Fruit fly (Drosophila melanogaster) whole organism, embryonic: ENCODE results near the gene CG15483.
A peak's percentile ranks its signal among the peaks of the same experiment; 100 is the strongest.

Source experiments
- Adf1 ChIP-seq: fragments of 200-800 bp; sonication (Bioruptor generic); IDR thresholded peaks from 2 replicates; pipeline ENCODE4 v1.3.6; 2022; ENCODE audit warnings: missing biosample characterization, missing genetic modification characterization
- Aef1 ChIP-seq: fragments of 200-800 bp; sonication (Bioruptor generic); IDR thresholded peaks from 3 replicates; pipeline ENCODE4 v1.3.6; 2022; ENCODE audit warnings: missing biosample characterization, missing genetic modification characterization
- Atf-2 ChIP-seq: fragments of 200-800 bp; sonication (Bioruptor generic); optimal IDR thresholded peaks from 2 replicates; lab custom pipeline; 2016; ENCODE audit warnings: missing biosample characterization, missing genetic modification characterization
- BtbVII ChIP-seq: fragments of 200-800 bp; sonication (Bioruptor generic); optimal IDR thresholded peaks from 3 replicates; lab custom pipeline; 2017; ENCODE audit warnings: missing biosample characterization, mild to moderate bottlenecking, missing genetic modification characterization
- CG1024 ChIP-seq: fragments of 200-800 bp; sonication (Bioruptor generic); IDR thresholded peaks from 2 replicates; pipeline ENCODE4 v1.3.6; 2022; ENCODE audit warnings: missing biosample characterization, missing genetic modification characterization
- CG10366 ChIP-seq: fragments of 200-800 bp; sonication (Bioruptor generic); IDR thresholded peaks from 2 replicates; pipeline ENCODE4 v1.3.6; 2022; ENCODE audit warnings: missing biosample characterization, missing genetic modification characterization
- CG10462 ChIP-seq: fragments of 200-800 bp; sonication (Bioruptor generic); optimal IDR thresholded peaks from 2 replicates; lab custom pipeline; 2016; ENCODE audit warnings: missing biosample characterization, missing genetic modification characterization
- CG10543 ChIP-seq: fragments of 200-800 bp; sonication (Bioruptor generic); optimal IDR thresholded peaks from 3 replicates; lab custom pipeline; 2017; ENCODE audit warnings: missing biosample characterization, mild to moderate bottlenecking, missing genetic modification characterization, moderate library complexity
- CG10565 ChIP-seq: fragments of 200-800 bp; sonication (Bioruptor generic); optimal IDR thresholded peaks from 3 replicates; lab custom pipeline; 2016; ENCODE audit warnings: missing biosample characterization, mild to moderate bottlenecking, missing genetic modification characterization
- CG11247 ChIP-seq: fragments of 200-800 bp; sonication (Bioruptor generic); IDR thresholded peaks from 2 replicates; pipeline ENCODE4 v1.3.6; 2022; ENCODE audit warnings: missing biosample characterization, missing genetic modification characterization
- CG11723 ChIP-seq: fragments of 200-800 bp; sonication (Bioruptor generic); optimal IDR thresholded peaks from 2 replicates; lab custom pipeline; 2017; ENCODE audit warnings: missing biosample characterization, mild to moderate bottlenecking, missing genetic modification characterization
- CG12219 ChIP-seq: fragments of 200-800 bp; sonication (Bioruptor generic); optimal IDR thresholded peaks from 3 replicates; lab custom pipeline; 2018; ENCODE audit warnings: missing biosample characterization, mild to moderate bottlenecking, missing genetic modification characterization
- CG14050 ChIP-seq: fragments of 200-800 bp; sonication (Bioruptor generic); IDR thresholded peaks from 3 replicates; pipeline ENCODE4 v1.3.6; 2022; ENCODE audit warnings: missing biosample characterization, missing genetic modification characterization
- CG15479 ChIP-seq: fragments of 200-800 bp; sonication (Bioruptor generic); optimal IDR thresholded peaks from 3 replicates; lab custom pipeline; 2019; ENCODE audit warnings: missing biosample characterization, mild to moderate bottlenecking, missing genetic modification characterization, moderate library complexity
- CG1603 ChIP-seq: fragments of 200-800 bp; sonication (Bioruptor generic); optimal IDR thresholded peaks from 2 replicates; lab custom pipeline; 2019; ENCODE audit warnings: missing biosample characterization, mild to moderate bottlenecking, missing genetic modification characterization, moderate library complexity
- CG17359 ChIP-seq: fragments of 200-800 bp; sonication (Bioruptor generic); optimal IDR thresholded peaks from 3 replicates; lab custom pipeline; 2018; ENCODE audit warnings: missing biosample characterization, mild to moderate bottlenecking, missing genetic modification characterization, moderate library complexity
- CG18011 ChIP-seq: fragments of 200-800 bp; sonication (Bioruptor generic); optimal IDR thresholded peaks from 2 replicates; lab custom pipeline; 2017; ENCODE audit warnings: missing biosample characterization, missing genetic modification characterization, mild to moderate bottlenecking, moderate library complexity, missing genotype
- CG31365 ChIP-seq: fragments of 200-800 bp; sonication (Bioruptor generic); optimal IDR thresholded peaks from 2 replicates; lab custom pipeline; 2018; ENCODE audit warnings: missing biosample characterization, mild to moderate bottlenecking, missing genetic modification characterization
- CG31441 ChIP-seq: fragments of 200-800 bp; sonication (Bioruptor generic); IDR thresholded peaks from 2 replicates; pipeline ENCODE4 v1.3.6; 2022; ENCODE audit warnings: missing biosample characterization, missing genetic modification characterization
- CG3281 ChIP-seq: fragments of 200-800 bp; sonication (Bioruptor generic); optimal IDR thresholded peaks from 3 replicates; lab custom pipeline; 2017; ENCODE audit warnings: missing biosample characterization, mild to moderate bottlenecking, missing genetic modification characterization
- CG33557 ChIP-seq: fragments of 200-800 bp; sonication (Bioruptor generic); optimal IDR thresholded peaks from 2 replicates; lab custom pipeline; 2019; ENCODE audit warnings: missing biosample characterization, mild to moderate bottlenecking, missing genetic modification characterization, moderate library complexity
- CG34224 ChIP-seq: fragments of 200-800 bp; sonication (Bioruptor generic); IDR thresholded peaks from 3 replicates; pipeline ENCODE4 v1.3.6; 2022; ENCODE audit warnings: missing biosample characterization, missing genetic modification characterization; ENCODE audit not compliant: partially characterized antibody
- CG4730 ChIP-seq: fragments of 200-800 bp; sonication (Bioruptor generic); IDR thresholded peaks from 2 replicates; pipeline ENCODE4 v1.3.6; 2022; ENCODE audit warnings: missing biosample characterization, missing genetic modification characterization
- CG6813 ChIP-seq: fragments of 200-800 bp; sonication (Bioruptor generic); optimal IDR thresholded peaks from 2 replicates; lab custom pipeline; 2017; ENCODE audit warnings: missing biosample characterization, missing genetic modification characterization, mild to moderate bottlenecking, moderate library complexity, missing genetic modification reagents
- D19B ChIP-seq: fragments of 200-800 bp; sonication (Bioruptor generic); optimal IDR thresholded peaks from 2 replicates; lab custom pipeline; 2017; ENCODE audit warnings: missing biosample characterization, mild to moderate bottlenecking, missing genetic modification characterization
- Fer2 ChIP-seq: fragments of 200-800 bp; sonication (Bioruptor generic); optimal IDR thresholded peaks from 2 replicates; lab custom pipeline; 2018; ENCODE audit warnings: missing biosample characterization, mild to moderate bottlenecking, missing genetic modification characterization, moderate library complexity
- HmgD ChIP-seq: fragments of 200-800 bp; sonication (Bioruptor generic); optimal IDR thresholded peaks from 3 replicates; lab custom pipeline; 2016; ENCODE audit warnings: missing biosample characterization, missing genetic modification characterization
- Mes4 ChIP-seq: fragments of 200-800 bp; sonication (Bioruptor generic); optimal IDR thresholded peaks from 2 replicates; lab custom pipeline; 2016; ENCODE audit warnings: missing biosample characterization, missing genetic modification characterization
- PHDP ChIP-seq: fragments of 200-800 bp; sonication (Bioruptor generic); optimal IDR thresholded peaks from 3 replicates; lab custom pipeline; 2018; ENCODE audit warnings: missing biosample characterization, mild to moderate bottlenecking, missing genetic modification characterization, moderate library complexity
- Pdp1 ChIP-seq, 2 experiments: fragments of 200-800 bp; sonication (Bioruptor generic); optimal IDR thresholded peaks; 3 replicates each; lab custom pipeline; 2016; ENCODE audit warnings: missing biosample characterization in 2 of 2, missing genetic modification characterization in 2 of 2, mild to moderate bottlenecking in 1 of 2, moderate library complexity in 1 of 2
- Side ChIP-seq: fragments of 200-800 bp; sonication (Bioruptor generic); optimal IDR thresholded peaks from 2 replicates; lab custom pipeline; 2016; ENCODE audit warnings: missing biosample characterization, missing genetic modification characterization
- Sin3A ChIP-seq: fragments of >200 bp; optimal IDR thresholded peaks from 2 replicates; lab custom pipeline; 2018
- Six4 ChIP-seq: fragments of 200-800 bp; sonication (Bioruptor generic); optimal IDR thresholded peaks from 2 replicates; lab custom pipeline; 2016; ENCODE audit warnings: missing biosample characterization, missing genetic modification characterization
- YL-1 ChIP-seq: fragments of 200-800 bp; sonication (Bioruptor generic); optimal IDR thresholded peaks from 3 replicates; lab custom pipeline; 2017; ENCODE audit warnings: missing biosample characterization, mild to moderate bottlenecking, missing genetic modification characterization
- crc ChIP-seq: fragments of 200-800 bp; sonication (Bioruptor generic); optimal IDR thresholded peaks from 2 replicates; lab custom pipeline; 2016; ENCODE audit warnings: missing biosample characterization, missing genetic modification characterization
- fd102C ChIP-seq: fragments of 200-800 bp; sonication (Bioruptor generic); optimal IDR thresholded peaks from 2 replicates; lab custom pipeline; 2018; ENCODE audit warnings: missing biosample characterization, mild to moderate bottlenecking, missing genetic modification characterization, moderate library complexity
- grau ChIP-seq: fragments of 200-800 bp; optimal IDR thresholded peaks from 3 replicates; lab custom pipeline; 2019; ENCODE audit warnings: missing biosample characterization, mild to moderate bottlenecking, missing genetic modification characterization, moderate library complexity
- gt ChIP-seq: fragments of 200-800 bp; sonication (Bioruptor generic); IDR thresholded peaks from 2 replicates; pipeline ENCODE4 v1.3.6; 2022; ENCODE audit warnings: missing biosample characterization, missing genetic modification characterization
- hkb ChIP-seq, 2 experiments: fragments of 200-800 bp in 1 of 2; fragments of >200 bp in 1 of 2; sonication (Bioruptor generic) in 1 of 2; IDR thresholded peaks in 1 of 2; optimal IDR thresholded peaks in 1 of 2; 2 replicates each; pipeline versions ENCODE4 v1.3.6 to Lab custom; 2017 to 2022; ENCODE audit warnings: missing biosample characterization in 1 of 2, missing genetic modification characterization in 1 of 2
- jigr1 ChIP-seq: fragments of 200-800 bp; sonication (Bioruptor generic); IDR thresholded peaks from 3 replicates; pipeline ENCODE4 v1.3.6; 2022; ENCODE audit warnings: missing biosample characterization, missing genetic modification characterization
- lbe ChIP-seq: fragments of 200-800 bp; sonication (Bioruptor generic); optimal IDR thresholded peaks from 2 replicates; lab custom pipeline; 2016; ENCODE audit warnings: missing biosample characterization, mild to moderate bottlenecking, missing genetic modification characterization
- lilli ChIP-seq: fragments of 200-800 bp; sonication (Bioruptor generic); optimal IDR thresholded peaks from 3 replicates; lab custom pipeline; 2016; ENCODE audit warnings: missing biosample characterization, missing genetic modification characterization
- lmd ChIP-seq: fragments of 200-800 bp; sonication (Bioruptor generic); IDR thresholded peaks from 2 replicates; pipeline ENCODE4 v1.3.6; 2022; ENCODE audit warnings: missing biosample characterization, missing genetic modification characterization
- rib ChIP-seq: fragments of 200-800 bp; sonication (Bioruptor generic); IDR thresholded peaks from 2 replicates; pipeline ENCODE4 v1.3.6; 2022; ENCODE audit warnings: missing biosample characterization, missing genetic modification characterization
- scrt ChIP-seq: fragments of 200-800 bp; sonication (Bioruptor generic); optimal IDR thresholded peaks from 2 replicates; lab custom pipeline; 2018; ENCODE audit warnings: missing biosample characterization, mild to moderate bottlenecking, missing genetic modification characterization, moderate library complexity
- sim ChIP-seq: fragments of 200-800 bp; sonication (Bioruptor generic); IDR thresholded peaks from 2 replicates; pipeline ENCODE4 v1.3.6; 2022; ENCODE audit warnings: missing biosample characterization, missing genetic modification characterization
- sqz ChIP-seq: fragments of 200-800 bp; sonication (Bioruptor generic); optimal IDR thresholded peaks from 3 replicates; lab custom pipeline; 2018; ENCODE audit warnings: missing biosample characterization, mild to moderate bottlenecking, missing genetic modification characterization
- zfh2 ChIP-seq: fragments of 200-800 bp; sonication (Bioruptor generic); optimal IDR thresholded peaks from 2 replicates; lab custom pipeline; 2016; ENCODE audit warnings: missing biosample characterization, missing genetic modification characterization

CG15483 gene

DNA sequence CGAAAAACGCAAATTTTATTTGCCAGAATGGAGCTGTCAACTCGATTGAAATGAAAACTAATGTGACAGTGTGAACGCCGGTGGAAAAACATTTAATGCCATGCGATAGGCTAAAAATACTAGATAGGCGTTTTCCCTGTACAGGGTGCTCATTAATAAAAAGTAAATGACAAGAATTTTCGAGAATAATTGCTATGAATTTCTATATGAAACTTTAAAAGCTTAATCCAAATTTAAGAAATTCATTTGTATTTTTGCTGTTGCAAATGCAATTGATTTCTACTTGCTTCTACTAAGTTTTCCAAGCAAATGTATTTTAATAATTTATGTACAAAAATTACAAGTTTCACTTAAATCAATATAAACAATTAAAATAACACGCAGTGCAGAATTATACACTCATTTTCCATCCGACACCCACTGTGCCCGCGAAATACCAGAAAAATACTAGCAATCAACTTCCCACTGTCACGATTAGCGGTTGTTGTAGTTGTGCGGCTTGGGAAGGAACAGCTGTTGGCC is 39.8 kb downstream of the CG15483 start, which contains the start of gene Pih1D1 (continued):
- TF ChIP-seq CG15479 (GFP tag; lab: Kevin White, UChicago) (peak; percentile 7), CG17359 (tag; lab: Kevin White, UChicago) (peak; percentile 93), CG10366 (peak; percentile 97), Mes4 (peak; percentile 85), CG18011 (GFP tag; lab: Kevin White, UChicago) (peak; percentile 85), CG11723 (GFP tag; lab: Kevin White, UChicago) (peak; percentile 87), CG4730 (GFP tag; lab: Robert Waterston, UW) (peak; percentile 93), lmd (peak; percentile 97), CG12219 (GFP tag; lab: Kevin White, UChicago) (peak; percentile 83), rib (GFP tag; lab: Robert Waterston, UW) (peak; percentile 92), HmgD (peak; percentile 79), grau (tag; lab: Kevin White, UChicago) (peak; percentile 95), fd102C (GFP tag; lab: Kevin White, UChicago) (peak; percentile 46), CG10565 (peak; percentile 81), CG34224 (GFP tag; lab: Robert Waterston, UW) (no peak), CG1603 (peak; percentile 74), gt (peak; percentile 86), D19B (peak; percentile 90), CG1024 (GFP tag; lab: Robert Waterston, UW) (peak; percentile 82), CG31365 (peak; percentile 52), Pdp1 (GFP tag; optimal IDR thresholded peaks at IDR 0.05; lab: Kevin White, UChicago) (peak; percentile 88 to 95), jigr1 (GFP tag; lab: Robert Waterston, UW) (peak; percentile 90), Adf1 (GFP tag; lab: Robert Waterston, UW) (peak; percentile 73), Fer2 (tag; lab: Kevin White, UChicago) (peak; percentile 93), CG31441 (GFP tag; lab: Robert Waterston, UW) (no peak; the same call in 1 of the 2 replicates), sim (peak; percentile 89), CG11247 (peak; percentile 91), hkb (optimal IDR thresholded peaks at IDR 0.05; lab: Kevin White, UChicago) (no peak), hkb (GFP tag; IDR thresholded peaks at IDR 0.05; lab: Robert Waterston, UW) (peak; percentile 95), Atf-2 (GFP tag; lab: Kevin White, UChicago) (peak; percentile 92), CG14050 (GFP tag; lab: Robert Waterston, UW) (peak; percentile 92), sqz (GFP tag; lab: Kevin White, UChicago) (peak; percentile 83)

DNA sequence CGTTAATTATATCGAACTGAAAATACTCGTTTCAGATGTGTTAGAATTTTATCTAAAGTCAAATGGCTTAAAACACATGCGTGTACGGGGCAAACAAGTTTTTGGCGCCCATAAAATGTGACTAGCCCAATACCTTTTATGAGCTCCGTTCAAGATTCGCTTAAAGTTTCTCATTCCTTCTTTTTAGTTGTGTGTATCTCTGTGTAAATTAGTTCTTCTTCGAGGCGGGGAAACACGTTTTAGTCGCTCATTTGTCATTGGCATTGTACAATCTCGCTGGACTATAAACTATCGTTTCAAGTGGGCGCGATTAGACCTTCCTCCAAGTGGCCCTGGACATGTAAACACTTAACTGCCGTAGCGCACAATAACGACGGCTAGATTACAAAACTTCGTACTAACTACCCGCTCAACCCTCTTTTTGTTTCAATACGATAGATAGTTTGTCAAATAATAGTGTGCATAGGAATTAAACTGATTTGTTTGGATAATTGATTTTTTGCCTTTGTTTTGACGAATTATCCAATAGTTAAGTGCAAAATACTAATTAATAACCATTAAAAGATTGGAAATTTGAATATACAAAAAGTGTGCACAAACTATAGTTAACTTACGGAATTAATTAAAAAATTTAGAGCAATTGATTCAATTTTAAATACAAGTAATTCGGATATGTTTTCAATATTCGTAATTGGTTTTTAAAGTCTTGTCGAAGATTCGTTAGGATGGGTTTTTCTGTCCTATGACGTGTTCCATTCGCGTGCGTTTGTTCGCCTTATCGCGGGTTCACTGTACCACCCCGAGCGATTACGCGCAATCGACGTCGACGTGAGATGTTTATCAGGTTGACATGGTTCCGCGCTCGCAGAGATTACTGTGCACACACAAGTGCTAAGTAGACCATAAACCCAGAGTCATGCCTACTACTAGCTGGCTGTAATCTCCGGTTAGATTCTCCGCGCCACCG is 40.9 kb downstream of the CG15483 start:
- TF ChIP-seq YL-1 (GFP tag; lab: Kevin White, UChicago) (no peak), lilli (GFP tag; lab: Kevin White, UChicago) (peak; percentile 61), CG3281 (GFP tag; lab: Kevin White, UChicago) (peak; percentile 70), CG12219 (GFP tag; lab: Kevin White, UChicago) (no peak), Six4 (GFP tag; lab: Kevin White, UChicago) (no peak), jigr1 (GFP tag; lab: Robert Waterston, UW) (no peak), CG6813 (GFP tag; lab: Kevin White, UChicago) (peak; percentile 39), crc (peak; percentile 15), lbe (GFP tag; lab: Kevin White, UChicago) (no peak), CG33557 (GFP tag; lab: Kevin White, UChicago) (no peak), Side (GFP tag; lab: Kevin White, UChicago) (peak; percentile 34), PHDP (peak; percentile 39), zfh2 (GFP tag; lab: Kevin White, UChicago) (peak; percentile 21), BtbVII (GFP tag; lab: Kevin White, UChicago) (peak; percentile 63), Aef1 (GFP tag; lab: Robert Waterston, UW) (peak; percentile 47; the same call in 1 of the 3 replicates), CG10462 (no peak), Sin3A (lab: Kevin White, UChicago) (no peak), CG10543 (peak; percentile 53), scrt (peak; percentile 26)
